Worm (Caenorhabditis elegans) whole organism, dauer: ENCODE measurements around the gene C27A2.12.

Experiments
- unc-62 ChIP-seq: sonication (generic microtip); optimal IDR thresholded peaks from 2 replicates; lab custom pipeline; 2017; ENCODE audit warnings: missing biosample characterization, missing genetic modification reagents, missing genetic modification characterization

C27A2.12 gene

ce11 chrII:5046209-5047200 is 11.4 kb downstream of the C27A2.12 start:
- TF ChIP-seq unc-62 (GFP tag; lab: Kevin White, UChicago) = no peak

DNA sequence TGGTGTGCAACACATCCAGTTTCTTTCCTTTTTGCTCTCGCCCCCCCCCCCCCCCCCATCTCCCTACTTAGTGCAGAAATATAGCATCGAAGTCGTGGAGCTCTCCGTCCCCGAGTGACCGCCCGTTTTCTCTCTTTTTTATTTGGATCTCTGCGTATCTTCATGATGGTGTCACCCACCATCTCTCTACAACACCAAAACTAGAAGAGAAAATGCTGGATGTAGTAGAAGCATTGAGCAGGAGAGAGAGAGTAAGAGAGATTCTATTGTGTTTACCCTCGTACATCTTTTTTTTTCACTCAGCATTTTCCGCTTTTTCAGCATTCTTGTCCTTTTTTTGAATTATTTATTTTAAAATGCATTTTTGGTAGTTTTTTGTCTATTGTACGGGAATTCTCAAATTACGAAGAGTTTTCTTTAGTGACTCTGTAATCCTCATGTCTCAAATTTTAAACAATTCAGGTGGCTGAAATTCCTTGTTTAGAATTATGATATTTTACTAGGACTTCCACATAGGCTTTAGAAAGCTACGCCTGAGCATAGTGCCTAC is 15.5 kb downstream of the C27A2.12 start:
- TF ChIP-seq unc-62 (GFP tag; lab: Kevin White, UChicago) = no peak

ce11 chrII:5040631-5041156 is 17.2 kb downstream of the C27A2.12 start, which contains the start of gene F33G12.7:
TSS of gene F33G12.7 (minus strand) at chrII:5040681.
- TF ChIP-seq unc-62 (GFP tag; lab: Kevin White, UChicago) = no peak

DNA sequence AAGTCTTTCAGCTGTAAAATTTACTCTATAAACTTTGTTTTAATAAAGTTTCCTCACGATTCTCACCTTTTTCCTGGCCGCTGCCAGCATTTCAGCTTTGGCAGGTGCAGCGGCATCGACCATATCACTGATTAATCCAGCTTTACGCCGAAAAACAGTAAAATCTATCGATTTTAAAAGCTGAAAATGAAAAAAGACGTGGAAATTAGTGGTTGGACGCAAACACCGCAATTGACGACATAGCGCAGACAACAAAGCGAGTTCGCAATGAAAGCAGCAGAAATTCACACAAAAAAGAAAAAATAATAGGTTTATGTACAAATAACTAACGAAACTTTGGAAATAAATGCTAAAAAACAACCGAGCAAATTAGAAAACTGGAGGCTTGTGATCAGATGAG is 18.0 kb downstream of the C27A2.12 start, which contains the start of gene golg-2:
golg-2 (minus strand) TSS at position 180 of the 400 bp plus-strand sequence.
- TF ChIP-seq unc-62 (GFP tag; lab: Kevin White, UChicago) = no peak

- no peak for TF ChIP-seq unc-62 (GFP tag; lab: Kevin White, UChicago)
Measured at ce11 chrII:5036128-5036527, 21.8 kb downstream of the C27A2.12 start, which contains the start of gene lrr-1. TSS of gene lrr-1 (minus strand) at chrII:5036439.

DNA sequence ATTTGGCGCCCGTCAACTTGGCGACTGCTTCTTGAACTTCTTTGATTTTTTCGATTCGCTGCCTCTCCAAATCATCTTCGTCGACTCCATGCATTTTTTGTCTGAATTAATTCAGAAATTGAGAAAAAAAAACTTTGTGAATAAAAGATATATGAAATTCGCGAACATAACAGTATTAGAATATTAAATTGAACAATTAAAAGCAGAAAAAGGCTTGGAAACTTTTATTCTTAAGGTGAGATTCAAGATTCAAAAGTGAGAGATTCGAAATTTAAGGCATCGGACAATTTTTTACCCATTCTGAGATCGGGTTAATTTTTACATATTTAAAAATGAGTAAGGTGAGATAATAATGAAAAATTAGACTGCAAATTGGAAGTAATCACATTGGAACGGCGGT is 24.0 kb downstream of the C27A2.12 start, which contains the start of gene F33G12.3:
F33G12.3 (minus strand) TSS at position 101 of the 400 bp plus-strand sequence.
- TF ChIP-seq unc-62 (GFP tag; lab: Kevin White, UChicago) = no peak

DNA sequence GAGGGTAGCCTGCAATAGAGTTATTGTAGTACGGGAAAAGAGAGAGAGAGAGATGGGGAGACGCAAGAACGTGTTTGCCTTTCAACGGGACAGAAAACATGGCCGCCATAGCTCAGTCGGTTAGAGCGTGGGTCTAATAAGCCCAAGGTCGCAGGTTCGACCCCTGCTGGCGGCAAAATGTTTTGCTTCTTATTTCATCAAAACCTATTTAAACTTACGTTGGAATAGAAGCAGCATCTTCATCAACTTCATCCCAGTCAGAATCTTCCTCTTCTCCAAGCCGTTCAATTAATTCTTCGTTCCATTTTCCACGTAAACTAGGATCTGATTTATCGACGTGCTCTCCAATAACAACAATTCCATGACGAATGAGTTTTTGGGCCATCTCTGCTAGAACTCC is 25.3 kb downstream of the C27A2.12 start:
- TF ChIP-seq unc-62 (GFP tag; lab: Kevin White, UChicago) = no peak

ce11 chrII:5031612-5032011 is 26.3 kb downstream of the C27A2.12 start, which contains the start of gene wdr-83:
TSS of gene wdr-83 (minus strand) at chrII:5031712.
- no peak for TF ChIP-seq unc-62 (GFP tag; lab: Kevin White, UChicago)

DNA sequence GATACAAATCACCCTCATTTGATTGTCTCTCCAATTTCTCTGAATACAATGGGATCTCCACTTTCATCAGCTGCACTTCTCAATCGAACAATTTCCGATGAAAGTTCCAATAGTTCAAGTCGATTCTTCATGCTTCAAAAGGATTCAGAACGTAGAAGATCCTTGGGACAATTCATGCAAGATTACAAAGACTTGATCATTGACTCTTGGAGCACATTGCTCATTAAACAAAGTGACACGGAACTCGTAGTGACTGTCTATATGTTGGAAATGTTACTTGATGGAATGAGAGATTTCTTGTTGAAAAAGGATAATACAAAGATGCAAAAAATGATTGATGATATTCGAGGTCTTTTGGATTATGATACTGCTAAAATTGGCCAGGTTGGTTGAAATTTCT is 30.0 kb downstream of the C27A2.12 start:
- no peak for TF ChIP-seq unc-62 (GFP tag; lab: Kevin White, UChicago)

DNA sequence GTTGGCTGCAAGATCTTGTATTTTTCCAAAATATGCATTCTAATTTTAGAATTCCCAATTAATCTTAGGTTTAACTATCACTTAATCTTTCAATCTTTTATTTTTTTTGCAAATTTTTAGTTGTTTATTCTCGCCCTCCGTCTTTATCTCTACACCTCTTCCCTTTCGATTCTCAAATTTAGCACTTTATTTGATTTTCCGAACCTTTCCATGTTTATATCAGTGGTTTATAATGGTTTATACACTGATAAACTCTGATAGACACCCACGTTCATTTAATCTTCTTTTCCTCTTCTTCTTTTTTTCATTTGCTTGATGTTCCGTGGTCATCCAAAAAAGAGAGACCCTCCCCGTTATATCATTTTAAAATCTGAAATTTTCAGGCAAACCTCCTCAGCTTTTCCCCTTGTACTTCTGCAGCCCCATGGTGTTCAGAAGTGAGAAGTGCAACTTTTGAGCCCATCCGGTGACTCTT is 35.5 kb downstream of the C27A2.12 start, which contains the start of the genes nsy-1 and F59A6.13:
nsy-1 (plus strand) TSS at position 377 of the 475 bp plus-strand sequence.
F59A6.13 (plus strand) TSS at position 425 of the 475 bp plus-strand sequence.
- no peak for TF ChIP-seq unc-62 (GFP tag; lab: Kevin White, UChicago)

DNA sequence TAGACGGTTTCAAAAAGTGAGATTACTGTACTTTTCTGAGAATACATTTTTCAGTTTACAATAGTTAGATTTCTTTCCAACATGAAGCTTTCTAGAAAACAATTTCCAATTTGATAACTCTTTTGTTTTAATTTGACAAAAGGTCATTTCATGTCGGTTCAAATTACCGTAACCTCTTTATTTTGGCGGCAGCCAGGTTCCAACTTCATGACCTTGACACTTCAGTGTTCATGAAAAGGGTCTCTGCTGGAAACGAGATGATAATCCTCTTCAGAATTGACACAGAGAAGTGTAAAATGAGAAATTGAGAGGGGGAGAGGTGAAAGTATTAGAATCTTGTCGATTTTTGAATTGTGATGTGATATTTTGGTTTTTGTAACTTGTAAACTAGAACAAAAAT is 36.4 kb downstream of the C27A2.12 start:
- TF ChIP-seq unc-62 (GFP tag; lab: Kevin White, UChicago) = no peak

DNA sequence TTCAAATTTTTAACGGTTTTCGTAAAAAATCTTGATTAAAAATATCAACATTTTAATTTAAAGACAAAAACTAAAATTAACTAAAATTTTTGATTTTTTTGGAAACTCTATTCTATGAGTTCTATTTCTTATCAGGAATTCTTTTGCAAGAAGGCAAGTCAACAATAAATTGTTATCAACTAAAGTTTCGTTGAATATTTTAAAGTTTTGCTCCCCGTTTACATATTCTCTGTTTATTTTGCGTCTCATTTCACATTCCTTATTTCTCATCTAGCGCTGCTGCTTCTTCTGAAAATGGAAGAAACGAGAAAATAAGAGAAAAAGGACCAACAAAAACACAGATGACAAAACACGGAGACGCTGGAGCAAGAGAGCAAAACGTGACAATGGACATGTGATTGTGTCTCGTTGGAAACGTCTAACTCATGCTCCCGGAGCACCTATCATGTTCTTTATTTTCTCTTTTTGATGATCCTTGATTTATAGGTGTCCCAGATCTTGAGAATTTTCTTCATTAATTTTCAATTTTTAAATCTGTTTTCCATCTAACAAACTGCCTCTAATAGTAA is 37.3 kb downstream of the C27A2.12 start:
- TF ChIP-seq unc-62 (GFP tag; lab: Kevin White, UChicago) = no peak

DNA sequence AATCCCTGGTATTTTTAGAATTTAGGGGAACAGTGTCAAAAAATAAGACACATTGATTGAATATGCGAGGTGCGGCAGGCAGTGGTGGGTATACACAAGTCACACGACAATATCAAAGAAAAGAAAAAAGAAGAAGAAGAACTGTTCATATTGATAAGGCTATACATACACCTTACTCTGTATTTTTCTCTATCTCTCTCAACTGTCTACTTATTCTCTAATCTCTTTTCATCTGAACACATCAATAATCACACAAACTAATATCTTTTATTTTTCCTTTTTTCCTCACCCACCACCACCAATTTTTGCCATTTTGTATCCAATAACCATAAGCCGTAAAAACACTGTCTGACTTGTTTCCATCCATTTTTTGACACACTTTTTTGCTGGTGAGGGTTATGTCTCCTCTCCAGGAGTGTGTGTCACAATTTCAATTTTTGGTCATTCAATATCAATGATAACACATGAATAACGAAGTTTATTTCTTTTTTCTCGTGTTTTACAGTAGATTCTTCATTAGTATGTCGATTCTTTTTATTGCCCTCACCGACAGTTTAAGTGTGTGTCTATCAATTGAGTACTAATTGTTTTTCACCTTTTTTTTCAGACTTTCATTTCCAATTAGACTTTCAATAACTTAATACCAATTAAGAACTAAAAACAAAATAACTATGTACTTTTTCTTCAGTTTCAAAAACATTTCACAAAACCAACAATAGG is 38.4 kb downstream of the C27A2.12 start:
- TF ChIP-seq unc-62 (GFP tag; lab: Kevin White, UChicago) = no peak

DNA sequence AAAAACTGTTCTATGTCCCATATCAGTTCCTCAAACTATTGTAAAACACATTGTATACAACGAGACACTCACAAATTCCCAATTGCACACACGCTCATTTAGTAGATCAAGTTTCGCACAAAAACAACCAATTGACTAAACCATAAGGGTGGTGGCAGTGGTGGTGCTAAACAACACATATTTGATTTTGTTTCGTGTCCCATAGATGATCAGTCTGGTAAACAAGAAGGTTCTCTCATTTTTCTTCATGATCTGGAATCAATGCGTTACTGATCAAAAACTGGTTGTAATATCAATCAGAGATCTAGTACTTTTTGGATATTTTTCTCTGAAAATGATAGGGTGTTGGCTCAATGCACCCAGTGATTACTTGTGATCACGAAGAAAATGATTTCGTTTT is 39.4 kb downstream of the C27A2.12 start:
- no peak for TF ChIP-seq unc-62 (GFP tag; lab: Kevin White, UChicago)
